Fruit fly (Drosophila melanogaster) whole organism, embryonic: ENCODE results near the gene CG7611.

Experiments
- Abd-B ChIP-seq: fragments of 200-800 bp; sonication (Bioruptor generic); optimal IDR thresholded peaks from 2 replicates; lab custom pipeline; 2018; ENCODE audit warnings: missing biosample characterization, mild to moderate bottlenecking, missing genetic modification characterization, moderate library complexity
- B-H2 ChIP-seq: fragments of 200-800 bp; sonication (Bioruptor generic); optimal IDR thresholded peaks from 2 replicates; lab custom pipeline; 2018; ENCODE audit warnings: missing biosample characterization, mild to moderate bottlenecking, missing genetic modification characterization
- BEAF-32 ChIP-seq: fragments of 200-800 bp; sonication (Bioruptor generic); optimal IDR thresholded peaks from 3 replicates; lab custom pipeline; 2017; ENCODE audit warnings: missing biosample characterization, missing genetic modification characterization, mild to moderate bottlenecking, moderate library complexity, missing genetic modification reagents
- CG11247 ChIP-seq: fragments of 200-800 bp; sonication (Bioruptor generic); IDR thresholded peaks from 2 replicates; pipeline ENCODE4 v1.3.6; 2022; ENCODE audit warnings: missing biosample characterization, missing genetic modification characterization
- CG14860 ChIP-seq: fragments of 200-800 bp; sonication (Bioruptor generic); IDR thresholded peaks from 3 replicates; pipeline ENCODE4 v1.3.6; 2022; ENCODE audit warnings: missing biosample characterization, missing genetic modification characterization; ENCODE audit not compliant: partially characterized antibody
- CG17912 ChIP-seq: fragments of 200-800 bp; sonication (Bioruptor generic); optimal IDR thresholded peaks from 2 replicates; lab custom pipeline; 2018; ENCODE audit warnings: missing biosample characterization, mild to moderate bottlenecking, missing genetic modification characterization
- CG18476 ChIP-seq: fragments of 200-800 bp; sonication (Bioruptor generic); optimal IDR thresholded peaks from 2 replicates; lab custom pipeline; 2016; ENCODE audit warnings: missing biosample characterization, mild to moderate bottlenecking, missing genetic modification characterization
- CG2202 ChIP-seq: fragments of 200-800 bp; sonication (Bioruptor generic); optimal IDR thresholded peaks from 2 replicates; lab custom pipeline; 2018; ENCODE audit warnings: missing biosample characterization, mild to moderate bottlenecking, missing genetic modification characterization
- CG2889 ChIP-seq: fragments of 200-800 bp; sonication (Bioruptor generic); IDR thresholded peaks from 3 replicates; pipeline ENCODE4 v1.3.6; 2022; ENCODE audit warnings: missing biosample characterization, missing genetic modification characterization
- CG4328 ChIP-seq: fragments of 200-800 bp; sonication (Bioruptor generic); optimal IDR thresholded peaks from 3 replicates; lab custom pipeline; 2017; ENCODE audit warnings: missing biosample characterization, missing genetic modification reagents, missing genetic modification characterization
- CG5180 ChIP-seq: fragments of 200-800 bp; sonication (Bioruptor generic); optimal IDR thresholded peaks from 3 replicates; lab custom pipeline; 2017; ENCODE audit warnings: missing biosample characterization, missing genetic modification characterization, mild to moderate bottlenecking, moderate library complexity, missing genetic modification reagents
- CG6765 ChIP-seq: fragments of 200-800 bp; sonication (Bioruptor generic); optimal IDR thresholded peaks from 3 replicates; lab custom pipeline; 2017; ENCODE audit warnings: missing biosample characterization, mild to moderate bottlenecking, missing genetic modification characterization
- CG8290 ChIP-seq, 3 experiments: fragments of 200-800 bp; sonication (Bioruptor generic); optimal IDR thresholded peaks; 2 replicates each; lab custom pipeline; 2016 to 2019; ENCODE audit warnings: missing biosample characterization in 3 of 3, missing genetic modification characterization in 3 of 3, mild to moderate bottlenecking in 2 of 3, moderate library complexity in 1 of 3
- CG8478 ChIP-seq: fragments of >200 bp; optimal IDR thresholded peaks from 2 replicates; lab custom pipeline; 2018
- CG9215 ChIP-seq: fragments of 200-800 bp; sonication (Bioruptor generic); IDR thresholded peaks from 2 replicates; pipeline ENCODE4 v1.3.6; 2022; ENCODE audit warnings: missing biosample characterization, missing genetic modification characterization
- CG9609 ChIP-seq: fragments of 200-800 bp; sonication (Bioruptor generic); optimal IDR thresholded peaks from 3 replicates; lab custom pipeline; 2016; ENCODE audit warnings: missing biosample characterization, missing genetic modification characterization
- CG9876 ChIP-seq: fragments of 200-800 bp; sonication (Bioruptor generic); optimal IDR thresholded peaks from 2 replicates; lab custom pipeline; 2016; ENCODE audit warnings: missing biosample characterization, missing genetic modification characterization
- Dbx ChIP-seq: fragments of 200-800 bp; sonication (Bioruptor generic); IDR thresholded peaks from 3 replicates; pipeline ENCODE4 v1.3.6; 2022; ENCODE audit warnings: missing biosample characterization, missing genetic modification characterization
- Eip74EF ChIP-seq, 2 experiments: fragments of 200-800 bp in 1 of 2; fragments of >200 bp in 1 of 2; sonication (Bioruptor generic) in 1 of 2; optimal IDR thresholded peaks; 2 replicates each; lab custom pipeline; 2017 to 2019; ENCODE audit warnings: missing biosample characterization in 2 of 2, missing genetic modification characterization in 2 of 2, mild to moderate bottlenecking in 1 of 2, moderate library complexity in 1 of 2
- Fer3 ChIP-seq: fragments of 200-800 bp; sonication (Bioruptor generic); optimal IDR thresholded peaks from 2 replicates; lab custom pipeline; 2018; ENCODE audit warnings: missing biosample characterization, mild to moderate bottlenecking, missing genetic modification characterization, moderate library complexity
- HLH3B ChIP-seq: fragments of 200-800 bp; sonication (Bioruptor generic); IDR thresholded peaks from 2 replicates; pipeline ENCODE4 v1.3.6; 2022; ENCODE audit warnings: missing biosample characterization, missing genetic modification characterization
- HLH54F ChIP-seq: fragments of 200-800 bp; sonication (Bioruptor generic); optimal IDR thresholded peaks from 3 replicates; lab custom pipeline; 2016; ENCODE audit warnings: missing biosample characterization, missing genetic modification characterization
- Hmx ChIP-seq: fragments of 200-800 bp; sonication (Bioruptor generic); optimal IDR thresholded peaks from 2 replicates; lab custom pipeline; 2016; ENCODE audit warnings: missing biosample characterization, missing genetic modification characterization
- Mad ChIP-seq: fragments of 200-800 bp; sonication (Bioruptor generic); optimal IDR thresholded peaks from 2 replicates; lab custom pipeline; 2016; ENCODE audit warnings: missing biosample characterization, missing genetic modification characterization
- Med ChIP-seq: fragments of 200-800 bp; sonication (Bioruptor generic); peaks from one replicate; lab custom pipeline; 2016; ENCODE audit warnings: missing biosample characterization, missing genetic modification characterization, mild to moderate bottlenecking, inconsistent platforms, moderate library complexity
- Meics ChIP-seq: fragments of 200-800 bp; sonication (Bioruptor generic); optimal IDR thresholded peaks from 2 replicates; lab custom pipeline; 2017; ENCODE audit warnings: missing biosample characterization, mild to moderate bottlenecking, missing genetic modification characterization
- Mes4 ChIP-seq: fragments of 200-800 bp; sonication (Bioruptor generic); optimal IDR thresholded peaks from 2 replicates; lab custom pipeline; 2016; ENCODE audit warnings: missing biosample characterization, missing genetic modification characterization
- Nf-YC ChIP-seq: fragments of 200-800 bp; optimal IDR thresholded peaks from 3 replicates; lab custom pipeline; 2019; ENCODE audit warnings: missing biosample characterization, mild to moderate bottlenecking, missing genetic modification characterization, moderate library complexity
- NfI ChIP-seq: fragments of 200-800 bp; sonication (Bioruptor generic); optimal IDR thresholded peaks from 3 replicates; lab custom pipeline; 2018; ENCODE audit warnings: missing biosample characterization, mild to moderate bottlenecking, missing genetic modification characterization, moderate library complexity
- Optix ChIP-seq: fragments of 200-800 bp; sonication (Bioruptor generic); IDR thresholded peaks from 3 replicates; pipeline ENCODE4 v1.3.6; 2022; ENCODE audit warnings: missing biosample characterization, missing genetic modification characterization
- PHDP ChIP-seq: fragments of 200-800 bp; sonication (Bioruptor generic); optimal IDR thresholded peaks from 3 replicates; lab custom pipeline; 2018; ENCODE audit warnings: missing biosample characterization, mild to moderate bottlenecking, missing genetic modification characterization, moderate library complexity
- Side ChIP-seq: fragments of 200-800 bp; sonication (Bioruptor generic); optimal IDR thresholded peaks from 2 replicates; lab custom pipeline; 2016; ENCODE audit warnings: missing biosample characterization, missing genetic modification characterization
- Spps ChIP-seq: fragments of 200-800 bp; sonication (Bioruptor generic); optimal IDR thresholded peaks from 2 replicates; lab custom pipeline; 2018; ENCODE audit warnings: missing biosample characterization, mild to moderate bottlenecking, missing genetic modification characterization
- Trl ChIP-seq, 3 experiments: fragments of >200 bp in 2 of 3; fragments of 200-800 bp in 1 of 3; sonication (Bioruptor generic) in 1 of 3; optimal IDR thresholded peaks; 2 replicates in 1 of 3; 3 replicates in 2 of 3; lab custom pipeline; 2016 to 2017; ENCODE audit warnings: missing biosample characterization in 1 of 3, missing genetic modification characterization in 1 of 3
- ac ChIP-seq: fragments of 200-800 bp; sonication (Bioruptor generic); optimal IDR thresholded peaks from 3 replicates; lab custom pipeline; 2017; ENCODE audit warnings: missing biosample characterization, mild to moderate bottlenecking, missing genetic modification characterization
- ase ChIP-seq: fragments of 200-800 bp; sonication (Bioruptor generic); IDR thresholded peaks from 3 replicates; pipeline ENCODE4 v1.3.6; 2022; ENCODE audit warnings: missing biosample characterization, missing genetic modification characterization
- bbx ChIP-seq: fragments of 200-800 bp; sonication (Bioruptor generic); IDR thresholded peaks from 2 replicates; pipeline ENCODE4 v1.3.6; 2022; ENCODE audit warnings: missing biosample characterization, missing genetic modification characterization; ENCODE audit not compliant: partially characterized antibody
- bcd ChIP-seq: fragments of 200-800 bp; sonication (Bioruptor generic); optimal IDR thresholded peaks from 2 replicates; lab custom pipeline; 2017; ENCODE audit warnings: missing biosample characterization, mild to moderate bottlenecking, missing genetic modification characterization
- btn ChIP-seq: fragments of 200-800 bp; sonication (Bioruptor generic); optimal IDR thresholded peaks from 2 replicates; lab custom pipeline; 2016; ENCODE audit warnings: missing biosample characterization, missing genetic modification characterization
- cas ChIP-seq: fragments of 200-800 bp; sonication (Bioruptor generic); IDR thresholded peaks from 2 replicates; pipeline ENCODE4 v1.3.6; 2022; ENCODE audit warnings: missing biosample characterization, missing genetic modification characterization
- da ChIP-seq: fragments of 200-800 bp; sonication (Bioruptor generic); optimal IDR thresholded peaks from 2 replicates; lab custom pipeline; 2016; ENCODE audit warnings: missing biosample characterization, missing genetic modification characterization
- ken ChIP-seq: fragments of 200-800 bp; sonication (Bioruptor generic); IDR thresholded peaks from 3 replicates; pipeline ENCODE4 v1.3.6; 2022; ENCODE audit warnings: missing biosample characterization, missing genetic modification characterization
- nerfin-2 ChIP-seq: fragments of 200-800 bp; sonication (Bioruptor generic); IDR thresholded peaks from 2 replicates; pipeline ENCODE4 v1.3.6; 2022; ENCODE audit warnings: missing biosample characterization, missing genetic modification characterization; ENCODE audit not compliant: partially characterized antibody
- repo ChIP-seq: fragments of 200-800 bp; sonication (Bioruptor generic); optimal IDR thresholded peaks from 2 replicates; lab custom pipeline; 2016; ENCODE audit warnings: missing biosample characterization, missing genetic modification characterization
- tna ChIP-seq: fragments of 200-800 bp; sonication (Bioruptor generic); IDR thresholded peaks from 2 replicates; pipeline ENCODE4 v1.3.6; 2022; ENCODE audit warnings: missing biosample characterization, missing genetic modification characterization; ENCODE audit not compliant: partially characterized antibody
- ttk ChIP-seq: fragments of 200-800 bp; sonication (Bioruptor generic); IDR thresholded peaks from 2 replicates; pipeline ENCODE4 v2.1.2; 2022; ENCODE audit warnings: missing biosample characterization, missing genetic modification characterization
- unpg ChIP-seq: fragments of 200-800 bp; sonication (Bioruptor generic); optimal IDR thresholded peaks from 3 replicates; lab custom pipeline; 2018; ENCODE audit warnings: missing biosample characterization, mild to moderate bottlenecking, missing genetic modification characterization, moderate library complexity

Gene CG7611

DNA sequence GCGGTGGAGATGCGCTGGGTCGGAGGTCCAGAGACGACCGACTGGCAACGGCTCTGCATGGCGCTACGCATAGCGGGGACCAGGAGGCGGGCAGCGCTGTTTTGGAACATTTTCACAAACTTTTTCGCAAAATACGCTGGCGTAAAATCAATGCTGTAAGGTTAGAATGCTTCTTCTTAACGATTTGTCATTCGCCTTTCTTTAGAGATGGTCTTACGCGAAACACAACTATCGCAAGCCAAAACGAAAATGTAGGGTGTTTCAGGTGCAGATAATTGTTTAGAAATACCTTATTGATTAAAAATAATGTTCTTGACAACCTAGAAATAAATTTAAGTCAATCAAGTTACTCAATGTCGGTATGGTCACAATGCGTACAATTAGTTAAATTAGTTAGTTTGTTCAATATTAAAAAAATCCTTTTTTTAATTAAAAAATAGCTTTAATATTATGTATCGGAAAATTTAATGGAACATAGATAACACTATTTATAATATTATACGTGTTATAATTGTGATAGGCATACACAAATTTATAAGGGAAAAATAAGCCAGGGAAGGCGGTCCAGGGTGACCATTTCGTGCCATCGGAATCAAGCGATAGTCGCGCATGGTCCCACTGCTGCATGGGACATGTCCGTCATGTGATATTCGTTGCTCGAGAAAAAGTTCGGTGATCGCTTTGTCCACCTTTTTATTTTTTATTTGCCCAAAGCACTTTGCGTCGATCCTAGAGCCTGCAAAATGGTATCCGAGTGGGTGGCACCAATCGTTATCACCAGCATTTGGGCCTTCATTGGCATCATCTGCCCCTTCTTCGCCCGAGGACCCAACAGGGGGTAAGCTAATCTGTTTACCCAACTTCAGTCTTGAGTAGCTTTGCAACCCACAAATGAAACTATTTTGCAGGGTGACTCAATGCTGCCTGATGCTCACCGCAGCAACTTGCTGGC is 16.5 kb downstream of the CG7611 start, which contains the start of the genes COX8 and VhaM9.7-b (continued):
- peak; percentile 8 for TF ChIP-seq CG4328 (GFP tag; lab: Kevin White, UChicago)
- peak; percentile 67 for TF ChIP-seq B-H2
- peak; percentile 25 for TF ChIP-seq CG9609 (GFP tag; lab: Kevin White, UChicago)
- peak; percentile 58 for TF ChIP-seq PHDP
- TF ChIP-seq CG6765: no peak
- TF ChIP-seq HLH54F (GFP tag; lab: Kevin White, UChicago): peak; percentile 72
- TF ChIP-seq Dbx (GFP tag; lab: Robert Waterston, UW): 0 out of 3 replicates have a peak, but pooled peaks have one; percentile 48
- TF ChIP-seq BEAF-32: peak; percentile 93
- no peak for TF ChIP-seq Eip74EF (GFP tag; optimal IDR thresholded peaks at IDR 0.05; lab: Kevin White, UChicago)
- no peak for TF ChIP-seq Mad (GFP tag; lab: Kevin White, UChicago)
- no peak for TF ChIP-seq cas (GFP tag; lab: Robert Waterston, UW)
- no peak for TF ChIP-seq CG5180 (GFP tag; lab: Kevin White, UChicago)
- TF ChIP-seq tna (GFP tag; lab: Robert Waterston, UW): 0 out of 2 replicates have a peak, but pooled peaks have one; percentile 28
- TF ChIP-seq CG2889 (GFP tag; lab: Robert Waterston, UW): 0 out of 3 replicates have a peak, but pooled peaks have one; percentile 22
- no peak for TF ChIP-seq CG2202 (tag; lab: Kevin White, UChicago)
- TF ChIP-seq CG8290 (GFP tag; optimal IDR thresholded peaks at IDR 0.05; lab: Kevin White, UChicago): peak; percentile 42
- TF ChIP-seq CG8290 (tag; optimal IDR thresholded peaks at IDR 0.05; lab: Kevin White, UChicago): peak; percentile 51 to 86
- peak; percentile 65 for TF ChIP-seq NfI (GFP tag; lab: Kevin White, UChicago)
- TF ChIP-seq CG17912 (GFP tag; lab: Kevin White, UChicago): no peak
- no peak for TF ChIP-seq btn (GFP tag; lab: Kevin White, UChicago)
- TF ChIP-seq ase (GFP tag; lab: Robert Waterston, UW): no peak
- peak; percentile 53 for TF ChIP-seq CG9876 (GFP tag; lab: Kevin White, UChicago)
- TF ChIP-seq HLH3B (GFP tag; lab: Robert Waterston, UW): peak; percentile 70
- TF ChIP-seq bcd: no peak
- no peak for TF ChIP-seq Side (GFP tag; lab: Kevin White, UChicago)
- no peak for TF ChIP-seq Abd-B (GFP tag; lab: Kevin White, UChicago)
- TF ChIP-seq nerfin-2 (GFP tag; lab: Robert Waterston, UW): peak; percentile 46; the same call in 1 of the 2 replicates
- TF ChIP-seq Fer3 (tag; lab: Kevin White, UChicago): no peak
- peak; percentile 14 for TF ChIP-seq CG18476 (GFP tag; lab: Kevin White, UChicago)
- peak; percentile 61; the same call in 1 of the 3 replicates for TF ChIP-seq CG14860 (GFP tag; lab: Robert Waterston, UW)
- TF ChIP-seq repo (GFP tag; lab: Kevin White, UChicago): peak; percentile 1
- no peak for TF ChIP-seq ttk
- no peak for TF ChIP-seq Mes4
- no peak; the same call in 2 of the 3 replicates for TF ChIP-seq ken
- peak; percentile 65 for TF ChIP-seq bbx (GFP tag; lab: Robert Waterston, UW)
- TF ChIP-seq Spps (tag; lab: Kevin White, UChicago): no peak
- no peak for TF ChIP-seq ac (GFP tag; lab: Kevin White, UChicago)
- TF ChIP-seq da (GFP tag; lab: Kevin White, UChicago): no peak
- TF ChIP-seq CG11247 (GFP tag; lab: Robert Waterston, UW): no peak
- TF ChIP-seq Hmx: no peak
- TF ChIP-seq CG8478 (lab: Kevin White, UChicago): no peak
- no peak for TF ChIP-seq Optix (GFP tag; lab: Robert Waterston, UW)
- no peak for TF ChIP-seq unpg
- peak; percentile 85 for TF ChIP-seq Med (GFP tag; lab: Kevin White, UChicago)
- TF ChIP-seq Nf-YC (tag; lab: Kevin White, UChicago): peak; percentile 63
- TF ChIP-seq CG9215 (GFP tag; lab: Robert Waterston, UW): no peak
- no peak for TF ChIP-seq Trl (optimal IDR thresholded peaks at IDR 0.05; lab: Kevin White, UChicago)
- TF ChIP-seq Trl (GFP tag; optimal IDR thresholded peaks at IDR 0.05; lab: Kevin White, UChicago): peak; percentile 70
- no peak for TF ChIP-seq Meics (GFP tag; lab: Kevin White, UChicago)
